Worm (Caenorhabditis elegans) whole organism, young adult: ENCODE data around the gene K08H2.10.

Experiments
- B0336.3 ChIP-seq: fragments of 200-800 bp; sonication (Bioruptor generic); IDR thresholded peaks from 2 replicates; pipeline ENCODE4 v1.3.6; 2022; ENCODE audit warnings: missing genetic modification characterization, missing compliant biosample characterization
- C06A6.2 ChIP-seq: fragments of 200-800 bp; sonication (Bioruptor generic); conservative IDR thresholded peaks from 2 replicates; pipeline ENCODE4 v1.3.6; 2022; ENCODE audit warnings: missing genetic modification characterization, missing compliant biosample characterization
- F22D6.2 ChIP-seq: sonication (generic microtip); optimal IDR thresholded peaks from 2 replicates; lab custom pipeline; 2016; ENCODE audit warnings: mild to moderate bottlenecking, missing genetic modification characterization, missing compliant biosample characterization
- F23B12.7 ChIP-seq: sonication (generic microtip); optimal IDR thresholded peaks from 2 replicates; lab custom pipeline; 2017; ENCODE audit warnings: missing genetic modification characterization, mild to moderate bottlenecking, missing compliant biosample characterization, antibody characterized with exemption, moderate library complexity; ENCODE audit not compliant: insufficient read depth
- F33H1.4 ChIP-seq: fragments of 200-800 bp; sonication (Bioruptor generic); IDR thresholded peaks from 2 replicates; pipeline ENCODE4 v1.3.6; 2022; ENCODE audit warnings: missing genetic modification reagents, missing genetic modification characterization, missing compliant biosample characterization
- F49E8.2 ChIP-seq: sonication (generic microtip); optimal IDR thresholded peaks from 3 replicates; lab custom pipeline; 2017; ENCODE audit warnings: missing genetic modification characterization, mild to moderate bottlenecking, missing compliant biosample characterization, antibody characterized with exemption, moderate library complexity; ENCODE audit not compliant: insufficient read depth
- F55B11.4 ChIP-seq: sonication (generic microtip); optimal IDR thresholded peaks from 2 replicates; lab custom pipeline; 2016; ENCODE audit warnings: missing compliant biosample characterization, missing genetic modification characterization, borderline replicate concordance; ENCODE audit not compliant: insufficient read depth
- K12H6.12 ChIP-seq: fragments of 200-800 bp; sonication (Bioruptor generic); optimal IDR thresholded peaks from 2 replicates; lab custom pipeline; 2018; ENCODE audit warnings: mild to moderate bottlenecking, missing genetic modification characterization, missing compliant biosample characterization
- T26A5.8 ChIP-seq: sonication (generic microtip); optimal IDR thresholded peaks from 2 replicates; lab custom pipeline; 2016; ENCODE audit warnings: missing genetic modification characterization, missing compliant biosample characterization
- ZK185.1 ChIP-seq: sonication (generic microtip); optimal IDR thresholded peaks from 2 replicates; lab custom pipeline; 2016; ENCODE audit warnings: mild to moderate bottlenecking, missing genetic modification characterization, missing compliant biosample characterization; ENCODE audit not compliant: poor library complexity, severe bottlenecking
- atf-7 ChIP-seq: sonication (generic microtip); optimal IDR thresholded peaks from 2 replicates; lab custom pipeline; 2017; ENCODE audit warnings: mild to moderate bottlenecking, missing genetic modification characterization, missing compliant biosample characterization
- attf-3 ChIP-seq: fragments of 200-800 bp; sonication (Bioruptor generic); conservative IDR thresholded peaks from 2 replicates; pipeline ENCODE4 v1.3.6; 2022; ENCODE audit warnings: missing genetic modification reagents, missing genetic modification characterization, missing compliant biosample characterization
- attf-5 ChIP-seq: fragments of 200-800 bp; sonication (Bioruptor generic); optimal IDR thresholded peaks from 2 replicates; lab custom pipeline; 2018; ENCODE audit warnings: mild to moderate bottlenecking, missing genetic modification characterization, missing compliant biosample characterization
- cebp-1 ChIP-seq, 2 experiments: fragments of 200-800 bp in 1 of 2; sonication (Bioruptor generic) in 1 of 2; sonication (generic microtip) in 1 of 2; IDR thresholded peaks in 1 of 2; optimal IDR thresholded peaks in 1 of 2; 2 replicates each; pipeline versions ENCODE4 v1.3.6 to Lab custom; 2017 to 2022; ENCODE audit warnings: missing compliant biosample characterization in 2 of 2, missing genetic modification characterization in 2 of 2, mild to moderate bottlenecking in 1 of 2, missing genetic modification reagents in 1 of 2, moderate library complexity in 1 of 2
- ceh-79 ChIP-seq: sonication (generic microtip); optimal IDR thresholded peaks from 2 replicates; lab custom pipeline; 2017; ENCODE audit warnings: mild to moderate bottlenecking, missing genetic modification characterization, missing compliant biosample characterization
- ceh-91 ChIP-seq: fragments of 200-800 bp; sonication (Bioruptor generic); IDR thresholded peaks from 2 replicates; pipeline ENCODE4 v1.3.6; 2022; ENCODE audit warnings: missing genetic modification reagents, missing genetic modification characterization, missing compliant biosample characterization
- chd-7 ChIP-seq: sonication (generic microtip); optimal IDR thresholded peaks from 2 replicates; lab custom pipeline; 2016; ENCODE audit warnings: mild to moderate bottlenecking, missing genetic modification characterization, moderate library complexity, missing compliant biosample characterization
- dpff-1 ChIP-seq: sonication (generic microtip); optimal IDR thresholded peaks from 2 replicates; lab custom pipeline; 2017; ENCODE audit warnings: mild to moderate bottlenecking, missing genetic modification characterization, missing compliant biosample characterization
- ets-4 ChIP-seq: fragments of 200-800 bp; sonication (Bioruptor generic); optimal IDR thresholded peaks from 2 replicates; lab custom pipeline; 2018; ENCODE audit warnings: mild to moderate bottlenecking, missing genetic modification characterization, missing compliant biosample characterization
- gei-17 ChIP-seq: fragments of 200-800 bp; sonication (Bioruptor generic); optimal IDR thresholded peaks from 2 replicates; lab custom pipeline; 2018; ENCODE audit warnings: mild to moderate bottlenecking, missing genetic modification characterization, missing compliant biosample characterization
- hlh-26 ChIP-seq: fragments of 200-800 bp; sonication (Bioruptor generic); conservative IDR thresholded peaks from 2 replicates; pipeline ENCODE4 v1.3.6; 2022; ENCODE audit warnings: missing genetic modification reagents, missing genetic modification characterization, missing compliant biosample characterization
- hrde-1 ChIP-seq: sonication (generic microtip); optimal IDR thresholded peaks from 2 replicates; lab custom pipeline; 2016; ENCODE audit warnings: missing genetic modification characterization, mild to moderate bottlenecking, missing compliant biosample characterization, moderate library complexity, missing genotype, missing genetic modification reagents, borderline replicate concordance
- let-607 ChIP-seq, 2 experiments: fragments of 200-800 bp in 1 of 2; sonication (Bioruptor generic) in 1 of 2; sonication (generic microtip) in 1 of 2; optimal IDR thresholded peaks; 2 replicates each; lab custom pipeline; 2016 to 2018; ENCODE audit warnings: mild to moderate bottlenecking in 2 of 2, missing compliant biosample characterization in 2 of 2, missing genetic modification characterization in 2 of 2, moderate library complexity in 2 of 2, missing genotype in 1 of 2
- lin-40 ChIP-seq: sonication (generic microtip); optimal IDR thresholded peaks from 2 replicates; lab custom pipeline; 2016; ENCODE audit warnings: missing genetic modification characterization, mild to moderate bottlenecking, missing compliant biosample characterization, missing genotype, missing genetic modification reagents
- lin-54 ChIP-seq: fragments of 200-800 bp; sonication (Bioruptor generic); optimal IDR thresholded peaks from 2 replicates; lab custom pipeline; 2018; ENCODE audit warnings: mild to moderate bottlenecking, missing genetic modification characterization, missing compliant biosample characterization
- lir-1 ChIP-seq: fragments of 200-800 bp; sonication (Bioruptor generic); conservative IDR thresholded peaks from 2 replicates; pipeline ENCODE4 v1.3.6; 2022; ENCODE audit warnings: missing genetic modification reagents, missing genetic modification characterization, missing compliant biosample characterization
- madf-10 ChIP-seq: sonication (generic microtip); optimal IDR thresholded peaks from 2 replicates; lab custom pipeline; 2016; ENCODE audit warnings: mild to moderate bottlenecking, missing genetic modification characterization, missing compliant biosample characterization
- madf-6 ChIP-seq: fragments of 200-800 bp; sonication (Bioruptor generic); IDR thresholded peaks from 2 replicates; pipeline ENCODE4 v1.3.6; 2022; ENCODE audit warnings: missing genetic modification reagents, missing genetic modification characterization, missing compliant biosample characterization
- mcd-1 ChIP-seq: fragments of 200-800 bp; sonication (Bioruptor generic); IDR thresholded peaks from 2 replicates; pipeline ENCODE4 v1.3.6; 2022; ENCODE audit warnings: missing genetic modification reagents, missing genetic modification characterization, missing compliant biosample characterization
- nfya-2 ChIP-seq: fragments of 200-800 bp; sonication (Bioruptor generic); IDR thresholded peaks from 2 replicates; pipeline ENCODE4 v1.3.6; 2022; ENCODE audit warnings: missing genetic modification reagents, missing genetic modification characterization, missing compliant biosample characterization
- nhr-80 ChIP-seq: sonication (generic microtip); optimal IDR thresholded peaks from 2 replicates; lab custom pipeline; 2016; ENCODE audit warnings: missing genetic modification characterization, missing compliant biosample characterization
- rcor-1 ChIP-seq: fragments of 200-800 bp; sonication (Bioruptor generic); IDR thresholded peaks from 2 replicates; pipeline ENCODE4 v1.3.6; 2022; ENCODE audit warnings: missing genetic modification reagents, missing genetic modification characterization, missing compliant biosample characterization
- repo-1 ChIP-seq: sonication (generic microtip); optimal IDR thresholded peaks from 2 replicates; lab custom pipeline; 2017; ENCODE audit warnings: mild to moderate bottlenecking, missing genetic modification characterization, missing compliant biosample characterization
- tbp1 ChIP-seq: fragments of 200-800 bp; sonication (Bioruptor generic); optimal IDR thresholded peaks from 2 replicates; lab custom pipeline; 2018; ENCODE audit warnings: mild to moderate bottlenecking, missing genetic modification characterization, missing compliant biosample characterization
- unc-62 ChIP-seq: fragments of 150-350 bp; optimal IDR thresholded peaks from 2 replicates; lab custom pipeline; 2014; ENCODE audit warnings: missing biosample characterization, missing genetic modification reagents, missing genetic modification characterization
- zfh-2 ChIP-seq: fragments of 200-800 bp; sonication (Bioruptor generic); conservative IDR thresholded peaks from 2 replicates; pipeline ENCODE4 v1.3.6; 2022; ENCODE audit warnings: missing genetic modification reagents, missing genetic modification characterization, missing compliant biosample characterization
- ztf-18 ChIP-seq: sonication (generic microtip); optimal IDR thresholded peaks from 2 replicates; lab custom pipeline; 2016; ENCODE audit warnings: missing genotype, mild to moderate bottlenecking, missing genetic modification characterization, missing compliant biosample characterization
- ztf-22 ChIP-seq: fragments of 200-800 bp; sonication (Bioruptor generic); optimal IDR thresholded peaks from 2 replicates; lab custom pipeline; 2018; ENCODE audit warnings: mild to moderate bottlenecking, missing genetic modification characterization, moderate library complexity, missing compliant biosample characterization
- ztf-6 ChIP-seq: fragments of 200-800 bp; sonication (Bioruptor generic); IDR thresholded peaks from 2 replicates; pipeline ENCODE4 v1.3.6; 2022; ENCODE audit warnings: missing genetic modification reagents, missing genetic modification characterization, missing compliant biosample characterization

Gene K08H2.10

ce11 chrX:13257577-13257976, at the start of gene K08H2.10:
Gene K08H2.10, plus strand, starts transcription at chrX:13257806.
- TF ChIP-seq madf-10 (tag; lab: Kevin White, UChicago) (no peak), ets-4 (GFP tag; lab: Kevin White, UChicago) (peak; percentile 68), attf-5 (GFP tag; lab: Kevin White, UChicago) (no peak), F55B11.4 (tag; lab: Kevin White, UChicago) (no peak), nhr-80 (tag; lab: Kevin White, UChicago) (peak; percentile 93), unc-62 (peak; percentile 21), lin-54 (no peak), let-607 (tag; optimal IDR thresholded peaks at IDR 0.05; lab: Kevin White, UChicago) (peak in 1 of 2 experiments; percentile 30), ztf-22 (GFP tag; lab: Kevin White, UChicago) (peak; percentile 2), dpff-1 (tag; lab: Kevin White, UChicago) (no peak), rcor-1 (GFP tag; lab: Robert Waterston, UW) (no peak), tbp1 (GFP tag; lab: Kevin White, UChicago) (peak; percentile 33)

- TF ChIP-seq C06A6.2 (no peak), nfya-2 (GFP tag; lab: Robert Waterston, UW) (no peak), K12H6.12 (tag; lab: Kevin White, UChicago) (no peak), mcd-1 (GFP tag; lab: Robert Waterston, UW) (no peak), ceh-79 (no peak), hrde-1 (tag; lab: Kevin White, UChicago) (no peak), lin-54 (no peak), gei-17 (GFP tag; lab: Kevin White, UChicago) (no peak), F22D6.2 (tag; lab: Kevin White, UChicago) (no peak), cebp-1 (GFP tag; IDR thresholded peaks at IDR 0.05; lab: Robert Waterston, UW) (no peak), cebp-1 (tag; optimal IDR thresholded peaks at IDR 0.05; lab: Kevin White, UChicago) (no peak)
- TF ChIP-seq, all 124 proteins: peak for 0
These were observed 48.6 kb upstream of the K08H2.10 start for ce11 chrX:13209026-13209425.

ce11 chrX:13210478-13210877, 47.1 kb upstream of the K08H2.10 start:
- TF ChIP-seq zfh-2 (GFP tag; lab: Robert Waterston, UW) = peak; percentile 38; the same call in 1 of the 2 replicates
- no peak for TF ChIP-seq ztf-18 (tag; lab: Kevin White, UChicago)
- peak; percentile 39 for TF ChIP-seq K12H6.12 (tag; lab: Kevin White, UChicago)
- peak; percentile 1 for TF ChIP-seq chd-7
- peak; percentile 10 for TF ChIP-seq lin-40 (tag; lab: Kevin White, UChicago)
- no peak for TF ChIP-seq attf-3
- TF ChIP-seq lir-1 = no peak
- TF ChIP-seq F33H1.4 (GFP tag; lab: Robert Waterston, UW) = no peak
- TF ChIP-seq, all 124 proteins: peak for 4

ce11 chrX:13212528-13212927, 45.1 kb upstream of the K08H2.10 start:
- TF ChIP-seq hlh-26 (GFP tag; lab: Robert Waterston, UW) (no peak), ztf-6 (GFP tag; lab: Robert Waterston, UW) (no peak), atf-7 (no peak), ceh-91 (GFP tag; lab: Robert Waterston, UW) (no peak), mcd-1 (GFP tag; lab: Robert Waterston, UW) (no peak), B0336.3 (GFP tag; lab: Robert Waterston, UW) (no peak), madf-6 (GFP tag; lab: Robert Waterston, UW) (no peak), lin-54 (no peak), zfh-2 (GFP tag; lab: Robert Waterston, UW) (no peak), T26A5.8 (tag; lab: Kevin White, UChicago) (no peak), ZK185.1 (tag; lab: Kevin White, UChicago) (no peak), F49E8.2 (tag; lab: Kevin White, UChicago) (no peak), F23B12.7 (tag; lab: Kevin White, UChicago) (no peak), ets-4 (GFP tag; lab: Kevin White, UChicago) (no peak), repo-1 (tag; lab: Kevin White, UChicago) (no peak)
- TF ChIP-seq, all 124 proteins: peak for 0
